Fruit fly (Drosophila melanogaster) whole organism, embryonic: ENCODE results near the gene CG7896.

Experiments
- Abd-B ChIP-seq: fragments of 200-800 bp; sonication (Bioruptor generic); optimal IDR thresholded peaks from 2 replicates; lab custom pipeline; 2018; ENCODE audit warnings: missing biosample characterization, mild to moderate bottlenecking, missing genetic modification characterization, moderate library complexity
- BEAF-32 ChIP-seq: fragments of 200-800 bp; sonication (Bioruptor generic); optimal IDR thresholded peaks from 3 replicates; lab custom pipeline; 2017; ENCODE audit warnings: missing biosample characterization, missing genetic modification characterization, mild to moderate bottlenecking, moderate library complexity, missing genetic modification reagents
- CG10543 ChIP-seq: fragments of 200-800 bp; sonication (Bioruptor generic); optimal IDR thresholded peaks from 3 replicates; lab custom pipeline; 2017; ENCODE audit warnings: missing biosample characterization, mild to moderate bottlenecking, missing genetic modification characterization, moderate library complexity
- CG12744 ChIP-seq: fragments of 200-800 bp; sonication (Bioruptor generic); optimal IDR thresholded peaks from 2 replicates; lab custom pipeline; 2016; ENCODE audit warnings: missing biosample characterization, missing genetic modification characterization
- CG13123 ChIP-seq: fragments of 200-800 bp; sonication (Bioruptor generic); optimal IDR thresholded peaks from 2 replicates; lab custom pipeline; 2016; ENCODE audit warnings: missing biosample characterization, missing genetic modification characterization
- CG1529 ChIP-seq: fragments of 200-800 bp; sonication (Bioruptor generic); optimal IDR thresholded peaks from 3 replicates; lab custom pipeline; 2018; ENCODE audit warnings: missing biosample characterization, missing genetic modification characterization
- CG16779 ChIP-seq: fragments of 200-800 bp; sonication (Bioruptor generic); IDR thresholded peaks from 2 replicates; pipeline ENCODE4 v1.3.6; 2022; ENCODE audit warnings: missing biosample characterization, missing genetic modification characterization
- CG16813 ChIP-seq: fragments of 200-800 bp; sonication (Bioruptor generic); IDR thresholded peaks from 3 replicates; pipeline ENCODE4 v1.3.6; 2022; ENCODE audit warnings: missing biosample characterization, missing genetic modification characterization; ENCODE audit not compliant: partially characterized antibody
- CG17186 ChIP-seq: fragments of 200-800 bp; sonication (Bioruptor generic); optimal IDR thresholded peaks from 3 replicates; lab custom pipeline; 2017; ENCODE audit warnings: missing biosample characterization, missing genetic modification reagents, missing genetic modification characterization
- CG17802 ChIP-seq: fragments of 200-800 bp; sonication (Bioruptor generic); optimal IDR thresholded peaks from 2 replicates; lab custom pipeline; 2018; ENCODE audit warnings: missing biosample characterization, mild to moderate bottlenecking, missing genetic modification characterization, moderate library complexity
- CG17912 ChIP-seq: fragments of 200-800 bp; sonication (Bioruptor generic); optimal IDR thresholded peaks from 2 replicates; lab custom pipeline; 2018; ENCODE audit warnings: missing biosample characterization, mild to moderate bottlenecking, missing genetic modification characterization
- CG32772 ChIP-seq: fragments of 200-800 bp; sonication (Bioruptor generic); IDR thresholded peaks from 2 replicates; pipeline ENCODE4 v1.3.6; 2022; ENCODE audit warnings: missing biosample characterization, missing genetic modification characterization
- CG34422 ChIP-seq: fragments of 200-800 bp; sonication (Bioruptor generic); IDR thresholded peaks from 3 replicates; pipeline ENCODE4 v1.3.6; 2022; ENCODE audit warnings: missing biosample characterization, missing genetic modification characterization
- CG4820 ChIP-seq: fragments of 200-800 bp; sonication (Bioruptor generic); optimal IDR thresholded peaks from 3 replicates; lab custom pipeline; 2016; ENCODE audit warnings: missing biosample characterization, missing genetic modification characterization
- CG6791 ChIP-seq: fragments of 200-800 bp; sonication (Bioruptor generic); IDR thresholded peaks from 3 replicates; pipeline ENCODE4 v1.3.6; 2022; ENCODE audit warnings: missing biosample characterization, missing genetic modification characterization; ENCODE audit not compliant: partially characterized antibody
- CG8765 ChIP-seq: fragments of 200-800 bp; sonication (Bioruptor generic); IDR thresholded peaks from 2 replicates; pipeline ENCODE4 v1.3.6; 2022; ENCODE audit warnings: missing biosample characterization, missing genetic modification characterization
- CG9797 ChIP-seq: fragments of 200-800 bp; sonication (Bioruptor generic); optimal IDR thresholded peaks from 3 replicates; lab custom pipeline; 2018; ENCODE audit warnings: missing biosample characterization, mild to moderate bottlenecking, missing genetic modification characterization
- CG9817 ChIP-seq: fragments of 200-800 bp; sonication (Bioruptor generic); optimal IDR thresholded peaks from 2 replicates; lab custom pipeline; 2018; ENCODE audit warnings: missing biosample characterization, mild to moderate bottlenecking, missing genetic modification characterization, moderate library complexity
- Dbx ChIP-seq: fragments of 200-800 bp; sonication (Bioruptor generic); IDR thresholded peaks from 3 replicates; pipeline ENCODE4 v1.3.6; 2022; ENCODE audit warnings: missing biosample characterization, missing genetic modification characterization
- Dip2 ChIP-seq: fragments of 200-800 bp; sonication (Bioruptor generic); IDR thresholded peaks from 2 replicates; pipeline ENCODE4 v1.3.6; 2022; ENCODE audit warnings: missing biosample characterization, missing genetic modification characterization
- Dref ChIP-seq: fragments of 200-800 bp; sonication (Bioruptor generic); IDR thresholded peaks from 2 replicates; pipeline ENCODE4 v1.3.6; 2022; ENCODE audit warnings: missing biosample characterization, missing genetic modification characterization
- Fer1 ChIP-seq: fragments of 200-800 bp; sonication (Bioruptor generic); optimal IDR thresholded peaks from 2 replicates; lab custom pipeline; 2017; ENCODE audit warnings: missing biosample characterization, mild to moderate bottlenecking, missing genetic modification characterization
- HmgD ChIP-seq: fragments of 200-800 bp; sonication (Bioruptor generic); optimal IDR thresholded peaks from 3 replicates; lab custom pipeline; 2016; ENCODE audit warnings: missing biosample characterization, missing genetic modification characterization
- HmgZ ChIP-seq: fragments of 200-800 bp; sonication (Bioruptor generic); optimal IDR thresholded peaks from 2 replicates; lab custom pipeline; 2018; ENCODE audit warnings: missing biosample characterization, mild to moderate bottlenecking, missing genetic modification characterization
- Hmr ChIP-seq: fragments of 200-800 bp; sonication (Bioruptor generic); optimal IDR thresholded peaks from 3 replicates; lab custom pipeline; 2017; ENCODE audit warnings: mild to moderate bottlenecking, missing biosample characterization, missing genetic modification reagents, missing genetic modification characterization
- Hr39 ChIP-seq: fragments of >200 bp; optimal IDR thresholded peaks from 2 replicates; lab custom pipeline; 2017
- Jarid2 ChIP-seq: fragments of 200-800 bp; sonication (Bioruptor generic); optimal IDR thresholded peaks from 3 replicates; lab custom pipeline; 2017; ENCODE audit warnings: mild to moderate bottlenecking, missing biosample characterization, missing genetic modification reagents, missing genetic modification characterization
- MBD-R2 ChIP-seq: fragments of 200-800 bp; sonication (Bioruptor generic); IDR thresholded peaks from 2 replicates; pipeline ENCODE4 v1.3.6; 2022; ENCODE audit warnings: missing biosample characterization, missing genetic modification characterization
- PHDP ChIP-seq: fragments of 200-800 bp; sonication (Bioruptor generic); optimal IDR thresholded peaks from 3 replicates; lab custom pipeline; 2018; ENCODE audit warnings: missing biosample characterization, mild to moderate bottlenecking, missing genetic modification characterization, moderate library complexity
- Spps ChIP-seq: fragments of 200-800 bp; sonication (Bioruptor generic); optimal IDR thresholded peaks from 2 replicates; lab custom pipeline; 2018; ENCODE audit warnings: missing biosample characterization, mild to moderate bottlenecking, missing genetic modification characterization
- TFAM ChIP-seq: fragments of 200-800 bp; sonication (Bioruptor generic); optimal IDR thresholded peaks from 2 replicates; lab custom pipeline; 2017; ENCODE audit warnings: missing biosample characterization, missing genetic modification characterization, inconsistent platforms
- bowl ChIP-seq: fragments of 200-800 bp; sonication (Bioruptor generic); IDR thresholded peaks from 2 replicates; pipeline ENCODE4 v1.3.6; 2022; ENCODE audit warnings: missing biosample characterization, missing genetic modification characterization
- br ChIP-seq: fragments of >200 bp; optimal IDR thresholded peaks from 2 replicates; lab custom pipeline; 2017
- fd64A ChIP-seq: fragments of 200-800 bp; sonication (Bioruptor generic); optimal IDR thresholded peaks from 3 replicates; lab custom pipeline; 2018; ENCODE audit warnings: missing biosample characterization, mild to moderate bottlenecking, missing genetic modification characterization
- fru ChIP-seq: fragments of >200 bp; optimal IDR thresholded peaks from 2 replicates; lab custom pipeline; 2017
- gcm2 ChIP-seq: fragments of 200-800 bp; sonication (Bioruptor generic); optimal IDR thresholded peaks from 2 replicates; lab custom pipeline; 2016; ENCODE audit warnings: missing biosample characterization, missing genetic modification characterization
- gem ChIP-seq: fragments of 200-800 bp; sonication (Bioruptor generic); optimal IDR thresholded peaks from 2 replicates; lab custom pipeline; 2019; ENCODE audit warnings: missing biosample characterization, mild to moderate bottlenecking, missing genetic modification characterization, moderate library complexity
- jing ChIP-seq: fragments of 200-800 bp; sonication (Bioruptor generic); optimal IDR thresholded peaks from 2 replicates; lab custom pipeline; 2018; ENCODE audit warnings: missing biosample characterization, mild to moderate bottlenecking, missing genetic modification characterization
- ken ChIP-seq: fragments of 200-800 bp; sonication (Bioruptor generic); IDR thresholded peaks from 3 replicates; pipeline ENCODE4 v1.3.6; 2022; ENCODE audit warnings: missing biosample characterization, missing genetic modification characterization
- klu ChIP-seq: fragments of 200-800 bp; sonication (Bioruptor generic); IDR thresholded peaks from 2 replicates; pipeline ENCODE4 v1.3.6; 2022; ENCODE audit warnings: missing biosample characterization, missing genetic modification characterization
- kni ChIP-seq: fragments of 200-800 bp; sonication (Bioruptor generic); optimal IDR thresholded peaks from 3 replicates; lab custom pipeline; 2017; ENCODE audit warnings: mild to moderate bottlenecking, missing biosample characterization, missing genetic modification reagents, missing genetic modification characterization
- lilli ChIP-seq: fragments of 200-800 bp; sonication (Bioruptor generic); optimal IDR thresholded peaks from 3 replicates; lab custom pipeline; 2016; ENCODE audit warnings: missing biosample characterization, missing genetic modification characterization
- mld ChIP-seq: fragments of 200-800 bp; sonication (Bioruptor generic); IDR thresholded peaks from 3 replicates; pipeline ENCODE4 v1.3.6; 2022; ENCODE audit warnings: missing biosample characterization, missing genetic modification characterization; ENCODE audit not compliant: partially characterized antibody
- otp ChIP-seq: fragments of 200-800 bp; sonication (Bioruptor generic); IDR thresholded peaks from 3 replicates; pipeline ENCODE4, ENCODE4 v1.3.6; 2022; ENCODE audit warnings: missing biosample characterization, missing genetic modification characterization
- pfk ChIP-seq: fragments of 200-800 bp; sonication (Bioruptor generic); optimal IDR thresholded peaks from 2 replicates; lab custom pipeline; 2018; ENCODE audit warnings: missing biosample characterization, mild to moderate bottlenecking, missing genetic modification characterization, moderate library complexity
- prd ChIP-seq, 3 experiments: fragments of >200 bp in 2 of 3; fragments of 200-800 bp in 1 of 3; sonication (Bioruptor generic) in 1 of 3; optimal IDR thresholded peaks in 2 of 3; IDR thresholded peaks in 1 of 3; 2 replicates in 2 of 3; 3 replicates in 1 of 3; pipeline versions ENCODE4 v1.3.6 to Lab custom; 2017 to 2022; ENCODE audit warnings: missing biosample characterization in 1 of 3, missing genetic modification characterization in 1 of 3
- row ChIP-seq: fragments of 200-800 bp; sonication (Bioruptor generic); IDR thresholded peaks from 3 replicates; pipeline ENCODE4 v1.3.6; 2022; ENCODE audit warnings: missing biosample characterization, missing genetic modification characterization
- sd ChIP-seq: fragments of 200-800 bp; sonication (Bioruptor generic); optimal IDR thresholded peaks from 3 replicates; lab custom pipeline; 2018; ENCODE audit warnings: missing biosample characterization, mild to moderate bottlenecking, missing genetic modification characterization, moderate library complexity

Gene CG7896

dm6 chr3R:29997607-29998236 lies 14.5 kb downstream of the CG7896 start, which contains the start of the genes CG15525 and CG11504 (continued):
- TF ChIP-seq Dip2 (GFP tag; lab: Robert Waterston, UW) = no peak
- no peak for TF ChIP-seq CG8765 (GFP tag; lab: Robert Waterston, UW)
- no peak for TF ChIP-seq gem (tag; lab: Kevin White, UChicago)

- TF ChIP-seq Hmr = no peak
- no peak for TF ChIP-seq CG17802 (tag; lab: Kevin White, UChicago)
- no peak for TF ChIP-seq fd64A (GFP tag; lab: Kevin White, UChicago)
- no peak for TF ChIP-seq lilli (GFP tag; lab: Kevin White, UChicago)
- no peak for TF ChIP-seq Fer1 (GFP tag; lab: Kevin White, UChicago)
- no peak for TF ChIP-seq Dip2 (GFP tag; lab: Robert Waterston, UW)
- TF ChIP-seq CG32772 = no peak
- no peak for TF ChIP-seq br
- TF ChIP-seq MBD-R2 = no peak
- no peak for TF ChIP-seq TFAM (GFP tag; lab: Kevin White, UChicago)
- TF ChIP-seq HmgZ (tag; lab: Kevin White, UChicago) = no peak
- TF ChIP-seq CG10543 = no peak
- TF ChIP-seq, all 482 proteins: peak for 0
Observed at dm6 chr3R:29999495-29999894, 16.3 kb downstream of the CG7896 start, which contains the start of gene CG34298. CG34298 (plus strand) TSS chr3R:29999795.

dm6 chr3R:30000286-30000685 lies 17.1 kb downstream of the CG7896 start, which contains the start of gene Tace:
Tace (plus strand) TSS chr3R:30000530.
- no peak for TF ChIP-seq CG17912
- TF ChIP-seq jing (GFP tag; lab: Kevin White, UChicago) = no peak
- no peak for TF ChIP-seq fru (lab: Kevin White, UChicago)
- no peak for TF ChIP-seq Dref (GFP tag; lab: Robert Waterston, UW)
- TF ChIP-seq gcm2 (GFP tag; lab: Kevin White, UChicago) = no peak
- TF ChIP-seq prd (optimal IDR thresholded peaks at IDR 0.05; lab: Kevin White, UChicago) = no peak
- TF ChIP-seq prd (GFP tag; IDR thresholded peaks at IDR 0.05; lab: Robert Waterston, UW) = no peak
- no peak for TF ChIP-seq Hr39 (lab: Kevin White, UChicago)
- TF ChIP-seq CG9797 = peak; percentile 15
- no peak for TF ChIP-seq Abd-B (GFP tag; lab: Kevin White, UChicago)
- no peak for TF ChIP-seq pfk
- TF ChIP-seq mld (GFP tag; lab: Robert Waterston, UW) = no peak
- TF ChIP-seq ken (GFP tag; lab: Robert Waterston, UW) = no peak
- TF ChIP-seq bowl (GFP tag; lab: Robert Waterston, UW) = no peak
- TF ChIP-seq Jarid2 (GFP tag; lab: Kevin White, UChicago) = no peak
- no peak for TF ChIP-seq row
- TF ChIP-seq otp = no peak
- TF ChIP-seq CG16779 (GFP tag; lab: Robert Waterston, UW) = no peak
- no peak for TF ChIP-seq Dbx (GFP tag; lab: Robert Waterston, UW)
- no peak for TF ChIP-seq CG16813 (GFP tag; lab: Robert Waterston, UW)
- TF ChIP-seq BEAF-32 (GFP tag; lab: Kevin White, UChicago) = peak; percentile 7
- TF ChIP-seq CG13123 (GFP tag; lab: Kevin White, UChicago) = no peak
- TF ChIP-seq kni (GFP tag; lab: Kevin White, UChicago) = no peak
- no peak for TF ChIP-seq CG9817 (tag; lab: Kevin White, UChicago)
- TF ChIP-seq CG1529 (GFP tag; lab: Kevin White, UChicago) = no peak
- no peak for TF ChIP-seq PHDP
- no peak for TF ChIP-seq fd64A (GFP tag; lab: Kevin White, UChicago)
- TF ChIP-seq CG6791 (GFP tag; lab: Robert Waterston, UW) = no peak
- no peak for TF ChIP-seq sd (tag; lab: Kevin White, UChicago)
- no peak for TF ChIP-seq CG17186
- no peak for TF ChIP-seq klu
- TF ChIP-seq CG34422 (GFP tag; lab: Robert Waterston, UW) = no peak
- TF ChIP-seq HmgD = no peak
- TF ChIP-seq Spps (tag; lab: Kevin White, UChicago) = no peak
- TF ChIP-seq CG12744 (GFP tag; lab: Kevin White, UChicago) = no peak
- no peak for TF ChIP-seq CG8765 (GFP tag; lab: Robert Waterston, UW)
- TF ChIP-seq CG4820 (GFP tag; lab: Kevin White, UChicago) = no peak
- no peak for TF ChIP-seq MBD-R2
